Fruit fly (Drosophila melanogaster): ENCODE data around the gene Pomp.

Gene Pomp

DNA sequence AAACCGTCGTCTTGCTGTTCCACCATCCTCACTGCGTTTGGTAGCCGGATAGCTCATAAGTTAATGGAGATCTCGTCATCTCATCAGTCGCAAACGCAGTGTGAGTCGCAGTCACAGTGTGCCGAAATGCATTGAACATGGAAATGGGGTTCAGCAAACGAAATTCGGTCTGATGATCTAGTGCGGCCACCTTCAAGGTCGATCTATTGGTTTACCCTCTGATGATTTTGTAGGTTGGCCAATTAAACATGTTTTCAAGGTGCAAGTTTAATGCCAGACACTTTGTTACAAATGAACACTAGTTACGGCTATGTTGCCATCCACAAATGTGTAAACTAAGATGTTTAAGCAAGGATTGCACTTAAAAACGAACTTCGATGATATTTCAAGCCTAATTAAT is 15.4 kb downstream of the Pomp start (continued):
- TF ChIP-seq CG42726 (GFP tag; IDR thresholded peaks at IDR 0.05; ENCODE audit: partially characterized antibody) (no peak), Nf-YA (GFP tag; IDR thresholded peaks at IDR 0.05) (no peak), oc (tag; optimal IDR thresholded peaks at IDR 0.05) (peak; percentile 40), Atf3 (GFP tag; optimal IDR thresholded peaks at IDR 0.05) (no peak), HLH3B (GFP tag; IDR thresholded peaks at IDR 0.05) (no peak), CG2120 (GFP tag; optimal IDR thresholded peaks at IDR 0.05) (no peak), crp (GFP tag; optimal IDR thresholded peaks at IDR 0.05) (no peak), CG4424 (GFP tag; optimal IDR thresholded peaks at IDR 0.05) (no peak), salm (tag; optimal IDR thresholded peaks at IDR 0.05) (no peak), inv (GFP tag; IDR thresholded peaks at IDR 0.05; ENCODE audit: partially characterized antibody) (no peak), nau (GFP tag; optimal IDR thresholded peaks at IDR 0.05) (no peak), CG7987 (GFP tag; optimal IDR thresholded peaks at IDR 0.05) (no peak), twi (tag; optimal IDR thresholded peaks at IDR 0.05) (no peak), lov (optimal IDR thresholded peaks at IDR 0.05) (no peak), lov (GFP tag; IDR thresholded peaks at IDR 0.05) (no peak), CG15073 (GFP tag; optimal IDR thresholded peaks at IDR 0.05) (no peak), Sox102F (GFP tag; optimal IDR thresholded peaks at IDR 0.05) (peak; percentile 8), Blimp-1 (GFP tag; optimal IDR thresholded peaks at IDR 0.05) (no peak), CG3838 (GFP tag; optimal IDR thresholded peaks at IDR 0.05) (no peak), CG12744 (GFP tag; optimal IDR thresholded peaks at IDR 0.05) (no peak), lola (GFP tag; optimal IDR thresholded peaks at IDR 0.05) (no peak), gt (GFP tag; IDR thresholded peaks at IDR 0.05) (no peak), D19A (tag; optimal IDR thresholded peaks at IDR 0.05) (no peak), grau (tag; optimal IDR thresholded peaks at IDR 0.05) (no peak), CG13123 (GFP tag; optimal IDR thresholded peaks at IDR 0.05) (no peak)

- TF ChIP-seq stc (GFP tag; IDR thresholded peaks at IDR 0.05), result no peak
- peak; percentile 12 for TF ChIP-seq kni (GFP tag; optimal IDR thresholded peaks at IDR 0.05)
- no peak for TF ChIP-seq CG13296 (GFP tag; optimal IDR thresholded peaks at IDR 0.05)
- no peak for TF ChIP-seq CG14965 (GFP tag; optimal IDR thresholded peaks at IDR 0.05; ENCODE audit: borderline replicate concordance)
- TF ChIP-seq CG6813 (GFP tag; optimal IDR thresholded peaks at IDR 0.05), result no peak
- peak; percentile 91 for TF ChIP-seq crol (GFP tag; IDR thresholded peaks at IDR 0.05)
- no peak for TF ChIP-seq dpn (GFP tag; optimal IDR thresholded peaks at IDR 0.05)
- TF ChIP-seq ab (GFP tag; optimal IDR thresholded peaks at IDR 0.05), result no peak
- peak; percentile 31 for TF ChIP-seq Deaf1 (tag; optimal IDR thresholded peaks at IDR 0.05)
- no peak for TF ChIP-seq CG10431 (GFP tag; optimal IDR thresholded peaks at IDR 0.05)
- no peak for TF ChIP-seq CG1603 (tag; optimal IDR thresholded peaks at IDR 0.05)
- TF ChIP-seq CG16813 (GFP tag; IDR thresholded peaks at IDR 0.05; ENCODE audit: partially characterized antibody), result no peak
- TF ChIP-seq CG15696 (tag; optimal IDR thresholded peaks at IDR 0.05), result no peak
- no peak for TF ChIP-seq cato (GFP tag; optimal IDR thresholded peaks at IDR 0.05; ENCODE audit: borderline replicate concordance)
- TF ChIP-seq CG8281 (tag; optimal IDR thresholded peaks at IDR 0.05), result no peak
- TF ChIP-seq Aef1 (GFP tag; IDR thresholded peaks at IDR 0.05), result no peak
- no peak for TF ChIP-seq CG17912 (GFP tag; optimal IDR thresholded peaks at IDR 0.05)
- TF ChIP-seq al (GFP tag; IDR thresholded peaks at IDR 0.05), result no peak
- peak; percentile 27; the same call in 1 of the 2 replicates for TF ChIP-seq CG31224 (GFP tag; IDR thresholded peaks at IDR 0.05)
- TF ChIP-seq sr (GFP tag; IDR thresholded peaks at IDR 0.05), result peak; percentile 54; the same call in 1 of the 3 replicates
- TF ChIP-seq BEAF-32 (GFP tag; optimal IDR thresholded peaks at IDR 0.05), result no peak
- no peak for TF ChIP-seq Poxn (GFP tag; IDR thresholded peaks at IDR 0.05)
- no peak for TF ChIP-seq Dll (GFP tag; IDR thresholded peaks at IDR 0.05; ENCODE audit: partially characterized antibody)
- TF ChIP-seq bowl (GFP tag; IDR thresholded peaks at IDR 0.05), result no peak
- TF ChIP-seq CG12071 (GFP tag; optimal IDR thresholded peaks at IDR 0.05), result peak; percentile 18
- no peak for TF ChIP-seq Spps (tag; optimal IDR thresholded peaks at IDR 0.05)
Observed at dm6 chr2L:20803733-20804164, 16.3 kb downstream of the Pomp start.
